Worm (Caenorhabditis elegans): ENCODE results near the gene Y38H8A.12.
"Not testable (repeated sequence)": the region's sequence is repeated elsewhere in the genome, so short reads cannot be mapped to it uniquely, and the experiment has no call there.

Gene Y38H8A.12

DNA sequence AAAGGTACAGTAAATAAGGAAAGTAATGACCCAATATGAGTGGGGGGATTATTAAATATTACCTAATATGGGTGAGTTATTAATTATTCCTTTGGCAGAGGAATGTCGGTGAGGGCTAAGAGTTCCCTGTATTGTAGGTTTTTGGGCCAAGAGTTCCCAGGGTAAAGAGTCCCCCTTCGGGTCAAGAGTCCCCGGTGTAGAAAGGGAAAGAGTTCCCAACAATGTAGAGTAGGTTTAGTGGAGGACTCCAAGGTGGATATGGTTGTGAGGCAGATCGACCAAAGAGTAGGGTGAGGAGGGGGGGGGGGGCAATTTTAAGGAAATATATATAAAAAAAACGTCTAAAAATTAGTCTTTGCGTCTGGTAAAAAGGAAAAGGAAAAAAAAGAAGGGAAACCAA, 3.9 kb downstream of the Y38H8A.12 start:
- TF ChIP-seq rnt-1 (tag; optimal IDR thresholded peaks at IDR 0.05) (no peak), elt-3 (tag; optimal IDR thresholded peaks at IDR 0.05) (no peak), mdl-1 (tag; optimal IDR thresholded peaks at IDR 0.05) (no peak), nhr-20 (tag; optimal IDR thresholded peaks at IDR 0.05) (no peak), ceh-63 (GFP tag; optimal IDR thresholded peaks at IDR 0.05) (no peak), C04F5.9 (tag; optimal IDR thresholded peaks at IDR 0.05) (no peak), zag-1 (tag; optimal IDR thresholded peaks at IDR 0.05) (no peak), nhr-76 (tag; optimal IDR thresholded peaks at IDR 0.05) (no peak), nhr-85 (tag) (no peak), nhr-90 (tag; optimal IDR thresholded peaks at IDR 0.05; ENCODE audit: poor library complexity) (no peak), lin-14 (GFP tag; optimal IDR thresholded peaks at IDR 0.05) (no peak), nhr-71 (tag; optimal IDR thresholded peaks at IDR 0.05) (no peak), nhr-84 (tag; optimal IDR thresholded peaks at IDR 0.05) (no peak), xbp-1 (tag; optimal IDR thresholded peaks at IDR 0.05) (no peak), nhr-28 (tag; optimal IDR thresholded peaks at IDR 0.05) (no peak), Y116A8C.19 (tag; optimal IDR thresholded peaks at IDR 0.05; ENCODE audit: borderline replicate concordance) (no peak), pqm-1 (tag; optimal IDR thresholded peaks at IDR 0.05) (no peak), sox-4 (tag; optimal IDR thresholded peaks at IDR 0.05) (no peak)

DNA sequence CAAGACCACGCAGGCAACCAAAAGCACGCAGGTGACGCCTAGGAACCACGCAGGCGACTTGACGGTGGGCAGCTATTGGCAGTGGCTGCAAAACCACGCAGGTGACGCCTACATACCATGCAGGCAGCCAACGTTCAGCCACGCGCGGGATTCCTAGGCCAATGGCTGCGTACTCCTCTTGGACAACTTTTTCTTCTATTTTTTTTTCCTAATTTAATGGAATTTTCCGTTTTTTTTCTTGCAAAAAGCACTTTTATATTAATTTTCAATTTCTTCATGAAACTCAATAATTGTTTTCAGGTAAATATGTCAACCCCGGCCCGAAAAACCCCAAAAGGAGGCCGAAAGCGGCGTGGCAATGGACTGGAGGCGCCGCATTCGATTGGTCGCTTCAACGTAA, 5.6 kb downstream of the Y38H8A.12 start, which contains the start of gene Y38H8A.7:
Gene Y38H8A.7, plus strand, starts transcription at position 301 of the 400 bp plus-strand sequence.
- TF ChIP-seq ceh-8 (GFP tag; optimal IDR thresholded peaks at IDR 0.05); nhr-71 (tag; optimal IDR thresholded peaks at IDR 0.05); C34B4.2 (tag; optimal IDR thresholded peaks at IDR 0.05): not testable (repeated sequence)

DNA sequence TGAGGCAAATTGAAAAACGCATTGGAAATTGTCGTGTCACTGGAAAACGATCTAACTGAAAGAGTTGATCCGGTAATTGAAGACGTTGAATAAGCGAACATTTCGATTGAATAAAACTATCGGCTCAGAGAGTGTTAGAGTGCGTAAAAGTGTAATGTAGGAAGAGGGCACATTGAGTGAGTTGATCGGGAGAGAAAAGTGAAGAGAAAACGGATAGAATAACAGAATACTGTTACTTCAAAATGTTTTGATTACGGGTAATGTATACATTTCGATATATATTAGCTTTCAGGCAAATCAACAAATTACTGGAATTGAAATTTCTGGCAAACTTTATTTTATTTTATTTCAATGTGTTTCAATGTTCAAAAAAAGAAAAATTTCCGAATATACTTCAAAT, 6.1 kb downstream of the Y38H8A.12 start, which contains the start of gene uso-1:
Gene uso-1, minus strand, starts transcription at position 101 of the 400 bp plus-strand sequence.
- no peak for TF ChIP-seq efl-1 (optimal IDR thresholded peaks at IDR 0.05)
- peak in 1 of 2 experiments; percentile 33 for TF ChIP-seq efl-1 (GFP tag; optimal IDR thresholded peaks at IDR 0.05 in 1 of 2)
- TF ChIP-seq unc-86 (tag; optimal IDR thresholded peaks at IDR 0.05), result no peak
- TF ChIP-seq egl-27 (tag; optimal IDR thresholded peaks at IDR 0.05), result no peak
- no peak for TF ChIP-seq lir-3 (tag; optimal IDR thresholded peaks at IDR 0.05; ENCODE audit: poor library complexity)

DNA sequence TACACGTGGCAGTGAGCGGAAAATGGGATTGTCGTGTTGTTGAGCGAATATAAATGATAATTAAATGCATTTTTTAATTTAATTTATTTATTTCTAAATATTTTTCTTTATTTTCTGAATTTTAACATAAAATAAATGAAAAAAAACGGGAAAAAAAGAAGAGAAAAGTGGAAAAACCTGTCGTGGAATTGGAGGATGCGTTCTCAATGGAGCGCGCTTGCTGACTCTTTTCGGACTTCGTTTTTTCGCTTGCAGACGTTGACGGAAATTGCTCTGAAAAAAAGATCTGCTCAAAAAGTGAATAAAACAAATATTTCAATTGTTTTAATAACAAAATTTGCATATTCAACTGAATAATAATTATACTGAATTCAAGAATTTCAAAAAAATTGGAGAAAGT, 7.3 kb downstream of the Y38H8A.12 start:
- TF ChIP-seq lin-35 (GFP tag; optimal IDR thresholded peaks at IDR 0.05) (peak; percentile 14 to 36), dsc-1 (tag; optimal IDR thresholded peaks at IDR 0.05) (peak; percentile 60), snpc-4 (tag; optimal IDR thresholded peaks at IDR 0.05) (no peak), ceh-82 (tag; optimal IDR thresholded peaks at IDR 0.05) (peak in 1 of 3 experiments; percentile 23), unc-130 (tag; optimal IDR thresholded peaks at IDR 0.05) (peak; percentile 4), xbp-1 (tag; optimal IDR thresholded peaks at IDR 0.05) (peak; percentile 5), efl-1 (optimal IDR thresholded peaks at IDR 0.05) (peak; percentile 25 to 27), efl-1 (GFP tag; optimal IDR thresholded peaks at IDR 0.05 in 1 of 2) (peak in 1 of 2 experiments; percentile 35), snu-23 (GFP tag; optimal IDR thresholded peaks at IDR 0.05) (peak; percentile 2), skn-1 (tag; optimal IDR thresholded peaks at IDR 0.05) (no peak), nhr-47 (tag; optimal IDR thresholded peaks at IDR 0.05) (peak; percentile 1), blmp-1 (tag; optimal IDR thresholded peaks at IDR 0.05) (peak; percentile 28), isw-1 (GFP tag; IDR thresholded peaks at IDR 0.05) (no peak), dpl-1 (GFP tag; optimal IDR thresholded peaks at IDR 0.05) (peak in 2 of 3 experiments; percentile 2 to 55), mep-1 (tag; optimal IDR thresholded peaks at IDR 0.05) (peak; percentile 52), lsy-2 (tag; optimal IDR thresholded peaks at IDR 0.05) (peak in 1 of 2 experiments; percentile 42), F16B12.6 (tag; optimal IDR thresholded peaks at IDR 0.05) (peak; percentile 26), lin-15B (tag; optimal IDR thresholded peaks at IDR 0.05) (peak; percentile 35), elt-2 (tag; optimal IDR thresholded peaks at IDR 0.05) (no peak), nhr-237 (tag; optimal IDR thresholded peaks at IDR 0.05) (no peak), jun-1 (tag; optimal IDR thresholded peaks at IDR 0.05) (no peak), egl-13 (tag; optimal IDR thresholded peaks at IDR 0.05) (no peak)
